Fruit fly (Drosophila melanogaster): ENCODE data around the gene MsrA.

- TF ChIP-seq usp (GFP tag; optimal IDR thresholded peaks at IDR 0.05) (no peak), Myc (optimal IDR thresholded peaks at IDR 0.05) (no peak), psq (GFP tag; optimal IDR thresholded peaks at IDR 0.05) (no peak), dmrt93B (GFP tag; optimal IDR thresholded peaks at IDR 0.05) (no peak), Vsx2 (GFP tag; optimal IDR thresholded peaks at IDR 0.05; ENCODE audit: partially characterized antibody) (no peak), sage (GFP tag; optimal IDR thresholded peaks at IDR 0.05) (no peak), tai (GFP tag; optimal IDR thresholded peaks at IDR 0.05) (no peak), Hr78 (GFP tag; optimal IDR thresholded peaks at IDR 0.05) (no peak), Dfd (GFP tag; optimal IDR thresholded peaks at IDR 0.05) (no peak), CrebA (GFP tag; optimal IDR thresholded peaks at IDR 0.05; ENCODE audit: borderline replicate concordance) (no peak), foxo (GFP tag; optimal IDR thresholded peaks at IDR 0.05) (no peak), lola (GFP tag; optimal IDR thresholded peaks at IDR 0.05) (no peak)
Observed at dm6 chr3L:15495449-15495848, 15.4 kb upstream of the MsrA start, which contains the start of gene CG12355.

Measured in whole organism, wandering third instar larva.